Fruit fly (Drosophila melanogaster): ENCODE data around the gene mRpL15.

dm6 chr3L:20400515-20400914, 35.5 kb downstream of the mRpL15 start:
- TF ChIP-seq kay (GFP tag; ENCODE audit: borderline replicate concordance) (no peak), CG7101 (tag; optimal IDR thresholded peaks at IDR 0.05) (no peak), CG12768 (GFP tag; optimal IDR thresholded peaks at IDR 0.05) (no peak), Crg-1 (GFP tag; optimal IDR thresholded peaks at IDR 0.05) (no peak), pad (GFP tag; optimal IDR thresholded peaks at IDR 0.05) (no peak)
